Worm (Caenorhabditis elegans) whole organism, L4/young adult: ENCODE data around the gene clec-207.

ENCODE experiments used
- W03F9.2 ChIP-seq: fragments of 150-350 bp; optimal IDR thresholded peaks from 2 replicates; lab custom pipeline; 2014; ENCODE audit warnings: missing biosample characterization, missing genetic modification characterization
- him-1 ChIP-seq: sonication (generic microtip); optimal IDR thresholded peaks from 2 replicates; lab custom pipeline; 2016; ENCODE audit warnings: missing genotype, missing genetic modification reagents, missing genetic modification characterization, missing compliant biosample characterization

DNA sequence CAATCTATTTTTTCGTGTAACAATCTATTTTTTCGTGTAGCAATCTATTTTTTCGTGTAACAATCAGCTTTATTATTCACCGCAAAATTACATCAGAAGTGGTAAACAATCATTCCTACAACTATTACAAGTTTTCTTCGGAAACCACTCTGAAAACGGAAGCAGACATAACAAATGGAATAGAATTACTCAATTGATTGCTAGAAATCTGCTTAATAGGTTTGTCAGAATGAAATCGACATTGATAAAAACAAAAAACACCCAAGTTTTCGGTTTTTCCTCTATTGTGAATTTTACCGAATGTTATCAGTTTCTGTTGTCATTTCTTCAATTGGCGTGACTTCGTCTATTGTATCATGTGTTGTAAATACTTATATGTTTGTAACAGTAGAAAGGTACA, 50.9 kb downstream of the clec-207 start, which contains the start of gene srbc-20:
- TF ChIP-seq him-1 (tag; lab: Kevin White, UChicago) (no peak), W03F9.2 (tag; lab: Kevin White, UChicago) (no peak)
